Worm (Caenorhabditis elegans) whole organism, L2 larva: Measurements from ENCODE around the gene amt-4.

ENCODE experiments used
- ZK546.5 ChIP-seq: sonication (generic microtip); optimal IDR thresholded peaks from 2 replicates; lab custom pipeline; 2017; ENCODE audit warnings: missing biosample characterization, missing genetic modification characterization
- aly-2 ChIP-seq: fragments of 150-350 bp; optimal IDR thresholded peaks from 2 replicates; lab custom pipeline; 2014; ENCODE audit warnings: missing biosample characterization, missing genetic modification characterization
- egl-27 ChIP-seq: sonication (generic microtip); optimal IDR thresholded peaks from 3 replicates; lab custom pipeline; 2017; ENCODE audit warnings: missing biosample characterization, missing genetic modification reagents, missing genetic modification characterization
- elt-1 ChIP-seq: fragments of 150-350 bp; optimal IDR thresholded peaks from 2 replicates; lab custom pipeline; 2014; ENCODE audit warnings: missing biosample characterization, missing genetic modification characterization
- fos-1 ChIP-seq: fragments of 150-350 bp; optimal IDR thresholded peaks from 2 replicates; lab custom pipeline; 2014; ENCODE audit warnings: missing biosample characterization, missing genetic modification characterization
- lsy-2 ChIP-seq, 2 experiments: fragments of 150-350 bp in 1 of 2; sonication (generic microtip) in 1 of 2; optimal IDR thresholded peaks; 2 replicates each; lab custom pipeline; 2014 to 2017; ENCODE audit warnings: missing biosample characterization in 2 of 2, missing genetic modification characterization in 2 of 2
- nhr-11 ChIP-seq: fragments of 150-350 bp; optimal IDR thresholded peaks from 2 replicates; lab custom pipeline; 2014; ENCODE audit warnings: missing biosample characterization, missing genetic modification characterization
- nhr-23 ChIP-seq: fragments of 150-350 bp; optimal IDR thresholded peaks from 2 replicates; lab custom pipeline; 2014; ENCODE audit warnings: missing biosample characterization, missing genetic modification reagents, missing genetic modification characterization
- nhr-237 ChIP-seq: fragments of 150-350 bp; optimal IDR thresholded peaks from 2 replicates; lab custom pipeline; 2014; ENCODE audit warnings: missing biosample characterization, missing genetic modification characterization
- unc-55 ChIP-seq: fragments of 150-350 bp; sonication (generic microtip); optimal IDR thresholded peaks from 3 replicates; lab custom pipeline; 2014; ENCODE audit warnings: missing biosample characterization, missing genetic modification reagents, missing genetic modification characterization
- unc-62 ChIP-seq: fragments of 150-350 bp; optimal IDR thresholded peaks from 2 replicates; lab custom pipeline; 2014; ENCODE audit warnings: missing biosample characterization, missing genetic modification reagents, missing genetic modification characterization

DNA sequence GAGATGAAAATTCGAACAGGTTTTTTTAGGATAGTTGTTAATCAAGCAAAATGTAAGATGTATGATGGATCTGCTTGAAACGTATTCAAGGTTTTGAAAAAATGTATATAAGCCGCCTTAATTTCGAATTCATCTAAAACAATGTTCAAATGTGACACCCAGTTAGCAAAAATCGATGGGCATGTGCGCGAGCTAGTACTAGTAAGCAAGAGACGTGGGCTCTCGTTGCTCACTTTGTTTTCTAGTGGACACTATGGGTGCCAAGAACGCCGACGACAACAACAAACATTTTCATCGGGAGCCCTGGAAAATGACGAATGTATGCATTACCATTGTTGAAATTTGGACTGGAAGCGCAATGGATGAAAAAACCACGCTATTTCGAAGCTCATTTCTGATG lies 43.9 kb upstream of the amt-4 start:
- TF ChIP-seq aly-2 (tag; lab: Kevin White, UChicago) = no peak
- TF ChIP-seq unc-62 (GFP tag; lab: Kevin White, UChicago) = no peak
- TF ChIP-seq nhr-11 = no peak
- no peak for TF ChIP-seq egl-27
- TF ChIP-seq nhr-23 (tag; lab: Kevin White, UChicago) = no peak
- TF ChIP-seq elt-1 = no peak
- peak; percentile 27 for TF ChIP-seq unc-55 (GFP tag; lab: Kevin White, UChicago)
- no peak for TF ChIP-seq lsy-2 (tag; optimal IDR thresholded peaks at IDR 0.05; lab: Kevin White, UChicago)
- TF ChIP-seq ZK546.5 (tag; lab: Kevin White, UChicago) = no peak
- TF ChIP-seq fos-1 (tag; lab: Kevin White, UChicago) = no peak
- TF ChIP-seq nhr-237 = no peak
